Worm (Caenorhabditis elegans): ENCODE measurements around the gene xol-1.

Gene xol-1

DNA sequence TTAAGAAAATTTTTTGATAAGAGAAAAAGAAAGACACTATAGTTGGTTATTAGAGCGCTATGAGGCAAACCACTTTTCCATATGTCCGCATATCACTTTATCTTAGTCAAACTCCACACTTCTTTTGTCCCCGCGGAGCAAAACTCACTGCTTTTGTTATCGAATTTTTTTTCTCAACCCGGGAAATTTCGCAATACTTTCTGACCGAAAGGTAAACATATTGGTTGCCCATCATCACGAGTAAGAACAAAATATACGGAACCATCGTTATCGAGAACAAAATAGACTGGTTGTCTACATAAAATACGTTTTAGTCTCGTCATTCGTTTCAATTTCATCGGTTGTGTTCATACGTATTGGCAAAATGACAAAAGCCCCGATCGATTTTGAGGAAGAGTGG, 28.2 kb downstream of the xol-1 start, which contains the start of gene C18A11.1 (continued):
- TF ChIP-seq F52B5.7 (tag; optimal IDR thresholded peaks at IDR 0.05): no peak
- TF ChIP-seq ztf-22 (GFP tag; optimal IDR thresholded peaks at IDR 0.05): peak; percentile 37
- no peak for TF ChIP-seq F49E8.2 (tag; optimal IDR thresholded peaks at IDR 0.05; ENCODE audit: insufficient read depth)
- TF ChIP-seq attf-6 (GFP tag; IDR thresholded peaks at IDR 0.05): no peak
- no peak for TF ChIP-seq F10E7.11 (tag; optimal IDR thresholded peaks at IDR 0.05)
- no peak for TF ChIP-seq lsl-1 (GFP tag; optimal IDR thresholded peaks at IDR 0.05)
- TF ChIP-seq ceh-58 (GFP tag; IDR thresholded peaks at IDR 0.05): no peak
- TF ChIP-seq nfyb-1 (GFP tag; IDR thresholded peaks at IDR 0.05): no peak
- no peak for TF ChIP-seq Y56A3A.18 (GFP tag; IDR thresholded peaks at IDR 0.05)
- peak; percentile 82 for TF ChIP-seq nhr-80 (tag; optimal IDR thresholded peaks at IDR 0.05)

DNA sequence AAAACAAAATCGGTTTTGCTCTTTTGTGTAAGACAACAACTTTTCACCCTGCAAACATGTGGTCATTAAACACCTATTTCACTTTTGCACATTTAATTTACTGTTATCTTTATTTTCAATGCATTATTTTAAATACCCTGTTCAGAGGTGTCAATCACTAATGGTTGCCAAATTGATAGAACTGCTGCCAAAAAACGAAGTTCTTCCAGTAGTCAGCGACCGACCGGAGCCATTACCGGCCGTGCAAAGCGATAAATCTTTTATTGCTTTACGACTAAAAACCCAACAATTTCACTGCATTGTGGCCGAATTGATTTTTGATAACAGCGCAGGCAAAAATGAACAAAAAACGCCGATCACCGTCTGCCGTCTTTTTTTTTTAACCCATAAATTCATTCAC, 33.4 kb downstream of the xol-1 start:
- TF ChIP-seq xnd-1 (tag; optimal IDR thresholded peaks at IDR 0.05) (no peak), Y56A3A.18 (GFP tag; IDR thresholded peaks at IDR 0.05) (no peak), nhr-80 (tag; optimal IDR thresholded peaks at IDR 0.05) (peak; percentile 80), somi-1 (GFP tag; optimal IDR thresholded peaks at IDR 0.05) (no peak), hlh-12 (tag; optimal IDR thresholded peaks at IDR 0.05) (no peak), lag-1 (GFP tag; IDR thresholded peaks at IDR 0.05) (no peak)

DNA sequence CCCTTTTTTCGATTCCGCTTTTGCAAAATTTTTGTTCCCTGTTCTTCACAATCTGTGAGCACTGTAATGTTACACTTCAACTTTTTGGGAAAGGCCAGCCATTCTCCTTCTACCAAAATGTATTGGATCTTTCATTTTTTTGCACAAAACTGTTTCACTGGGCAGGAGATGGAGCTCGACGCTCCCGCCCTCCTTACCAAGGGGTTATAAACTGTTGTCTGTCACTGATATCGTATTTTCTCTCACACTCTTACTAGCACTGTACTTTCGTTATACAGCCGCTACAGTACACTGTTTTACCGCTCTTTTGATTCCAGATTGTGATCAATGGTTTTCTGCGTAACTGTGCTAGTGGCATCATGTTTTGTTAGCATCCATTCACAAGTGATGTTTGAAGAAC, 36.6 kb downstream of the xol-1 start, which contains the start of gene C46F2.1:
Gene C46F2.1, plus strand, starts transcription at position 301 of the 400 bp plus-strand sequence.
- TF ChIP-seq ceh-79 (tag; optimal IDR thresholded peaks at IDR 0.05) (no peak), mcd-1 (GFP tag; IDR thresholded peaks at IDR 0.05) (no peak), atf-7 (tag; optimal IDR thresholded peaks at IDR 0.05) (no peak), egrh-3 (GFP tag; IDR thresholded peaks at IDR 0.05) (no peak), pbrm-1 (GFP tag; IDR thresholded peaks at IDR 0.05) (no peak), tlf-1 (GFP tag; optimal IDR thresholded peaks at IDR 0.05) (no peak), die-1 (tag; optimal IDR thresholded peaks at IDR 0.05) (no peak), lag-1 (GFP tag; IDR thresholded peaks at IDR 0.05) (no peak), him-1 (tag; optimal IDR thresholded peaks at IDR 0.05) (no peak), nfyb-1 (GFP tag; IDR thresholded peaks at IDR 0.05) (no peak), K12H6.12 (tag; optimal IDR thresholded peaks at IDR 0.05) (no peak), ceh-58 (GFP tag; IDR thresholded peaks at IDR 0.05) (no peak)

DNA sequence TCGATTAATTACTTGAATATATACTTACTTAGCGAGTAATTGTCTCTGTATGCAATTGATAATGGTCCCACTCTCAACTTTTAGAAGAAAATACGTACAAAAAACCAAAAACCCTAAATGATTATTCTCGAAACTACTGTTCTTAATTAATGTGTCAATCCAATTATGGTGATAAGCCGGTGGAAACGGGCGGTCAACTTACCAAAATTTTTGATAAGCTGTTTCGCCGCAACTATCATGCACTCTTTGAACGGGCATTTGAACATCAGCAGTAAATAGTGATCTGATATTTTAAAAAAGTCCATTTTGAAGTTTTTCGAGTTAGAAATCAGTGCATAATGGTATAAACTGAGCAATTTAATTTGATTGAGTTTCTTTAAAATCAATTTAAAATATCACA, 37.3 kb downstream of the xol-1 start:
- TF ChIP-seq nhr-80 (tag; optimal IDR thresholded peaks at IDR 0.05) (peak; percentile 54), attf-3 (GFP tag; conservative IDR thresholded peaks at IDR 0.05) (no peak)

DNA sequence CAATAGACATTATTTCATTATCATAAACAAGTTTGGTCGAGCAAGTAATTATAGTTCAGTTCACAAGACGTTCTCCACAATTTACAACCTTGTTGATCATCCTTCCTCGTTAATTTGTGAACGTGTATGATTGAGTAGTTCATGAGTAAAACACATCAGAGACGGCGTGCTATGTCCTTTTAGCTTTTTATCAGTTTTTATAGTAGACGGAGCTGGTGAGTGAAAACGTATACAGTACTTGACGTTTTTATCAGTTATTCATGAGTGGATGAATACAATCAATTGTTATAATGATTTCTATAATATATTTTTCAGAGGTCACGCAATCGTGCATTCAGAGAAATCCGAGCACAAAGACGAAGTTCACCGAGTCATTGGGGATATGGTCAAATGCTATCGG, 37.8 kb downstream of the xol-1 start:
- TF ChIP-seq Y53F4B.3 (GFP tag; IDR thresholded peaks at IDR 0.05) (no peak), Y53G8AR.9 (GFP tag; conservative IDR thresholded peaks at IDR 0.05) (no peak), F39B2.1 (GFP tag; IDR thresholded peaks at IDR 0.05) (no peak)

DNA sequence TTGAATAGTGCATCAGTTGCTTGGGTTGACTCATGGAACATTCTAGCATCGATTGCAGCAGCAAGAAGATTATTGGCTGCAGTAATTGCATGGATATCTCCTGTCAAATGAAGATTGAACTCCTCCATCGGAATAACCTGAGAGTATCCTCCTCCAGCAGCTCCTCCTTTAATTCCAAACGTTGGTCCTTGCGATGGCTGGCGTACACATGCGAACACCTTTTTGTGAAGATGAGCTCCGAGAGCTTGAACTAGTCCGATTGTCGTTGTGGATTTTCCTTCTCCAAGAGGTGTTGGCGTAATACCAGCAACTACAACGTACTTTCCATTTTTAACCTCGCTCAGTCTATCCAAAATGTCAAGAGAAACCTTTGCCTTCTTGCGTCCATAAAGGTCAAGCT, 41.6 kb downstream of the xol-1 start:
- TF ChIP-seq zim-3 (tag; optimal IDR thresholded peaks at IDR 0.05) (no peak), sptf-2 (GFP tag; optimal IDR thresholded peaks at IDR 0.05) (no peak), somi-1 (GFP tag; optimal IDR thresholded peaks at IDR 0.05) (no peak), ceh-91 (GFP tag; IDR thresholded peaks at IDR 0.05) (no peak), hmg-20 (GFP tag; IDR thresholded peaks at IDR 0.05) (no peak), zfh-2 (GFP tag; conservative IDR thresholded peaks at IDR 0.05) (no peak), pbrm-1 (GFP tag; IDR thresholded peaks at IDR 0.05) (no peak), let-607 (tag; optimal IDR thresholded peaks at IDR 0.05) (no peak), nhr-90 (tag; optimal IDR thresholded peaks at IDR 0.05) (no peak), K12H6.12 (tag; optimal IDR thresholded peaks at IDR 0.05) (no peak), Y53G8AR.9 (GFP tag; conservative IDR thresholded peaks at IDR 0.05) (no peak), pha-4 (tag; optimal IDR thresholded peaks at IDR 0.05) (no peak), snpc-4 (GFP tag; optimal IDR thresholded peaks at IDR 0.05) (no peak), snpc-4 (tag; optimal IDR thresholded peaks at IDR 0.05) (no peak), T26A5.8 (tag; optimal IDR thresholded peaks at IDR 0.05) (no peak), dpl-1 (GFP tag; optimal IDR thresholded peaks at IDR 0.05) (no peak), lsl-1 (GFP tag; optimal IDR thresholded peaks at IDR 0.05) (no peak), ZK185.1 (tag; optimal IDR thresholded peaks at IDR 0.05; ENCODE audit: poor library complexity, severe bottlenecking) (no peak), tbp1 (GFP tag; optimal IDR thresholded peaks at IDR 0.05) (no peak)

All from whole organism, young adult.